Fruit fly (Drosophila melanogaster) whole organism, adult: ENCODE results near the gene CG4045.
A peak's percentile ranks its signal among the peaks of the same experiment; 100 is the strongest.

Experiments used
- CG11617 ChIP-seq: fragments of 200-800 bp; sonication (Bioruptor generic); optimal IDR thresholded peaks from 2 replicates; lab custom pipeline; 2017; ENCODE audit warnings: mild to moderate bottlenecking, missing biosample characterization, missing genetic modification reagents, missing genetic modification characterization
- CG12768 ChIP-seq: fragments of 200-800 bp; sonication (Bioruptor generic); optimal IDR thresholded peaks from 2 replicates; lab custom pipeline; 2017; ENCODE audit warnings: missing biosample characterization, missing genetic modification characterization, mild to moderate bottlenecking, moderate library complexity, missing genetic modification reagents
- CG14711 ChIP-seq: fragments of 200-800 bp; sonication (Bioruptor generic); optimal IDR thresholded peaks from 2 replicates; lab custom pipeline; 2018; ENCODE audit warnings: missing biosample characterization, mild to moderate bottlenecking, missing genetic modification characterization, moderate library complexity
- CG1620 ChIP-seq: fragments of 200-800 bp; sonication (Bioruptor generic); optimal IDR thresholded peaks from 2 replicates; lab custom pipeline; 2016; ENCODE audit warnings: missing biosample characterization, missing genetic modification characterization
- CG33017 ChIP-seq: fragments of 200-800 bp; sonication (Bioruptor generic); optimal IDR thresholded peaks from 2 replicates; lab custom pipeline; 2018; ENCODE audit warnings: missing biosample characterization, mild to moderate bottlenecking, missing genetic modification characterization, moderate library complexity
- CG5204 ChIP-seq: fragments of 200-800 bp; sonication (Bioruptor generic); optimal IDR thresholded peaks from 2 replicates; lab custom pipeline; 2016; ENCODE audit warnings: missing biosample characterization, missing genetic modification characterization
- CG7045 ChIP-seq: fragments of 200-800 bp; sonication (Bioruptor generic); optimal IDR thresholded peaks from 2 replicates; lab custom pipeline; 2017; ENCODE audit warnings: missing biosample characterization, mild to moderate bottlenecking, missing genetic modification characterization
- CG7101 ChIP-seq: fragments of 200-800 bp; sonication (Bioruptor generic); optimal IDR thresholded peaks from 2 replicates; lab custom pipeline; 2018; ENCODE audit warnings: missing biosample characterization, mild to moderate bottlenecking, missing genetic modification characterization, moderate library complexity
- Clk ChIP-seq: fragments of 200-800 bp; sonication (Bioruptor generic); optimal IDR thresholded peaks from 2 replicates; lab custom pipeline; 2017; ENCODE audit warnings: missing biosample characterization, missing genetic modification characterization
- Crg-1 ChIP-seq: fragments of 200-800 bp; sonication (Bioruptor generic); optimal IDR thresholded peaks from 2 replicates; lab custom pipeline; 2016; ENCODE audit warnings: missing biosample characterization, missing genetic modification characterization
- Hr96 ChIP-seq: fragments of 200-800 bp; sonication (Bioruptor generic); optimal IDR thresholded peaks from 2 replicates; lab custom pipeline; 2016; ENCODE audit warnings: missing biosample characterization, missing genetic modification characterization
- Mnt ChIP-seq: fragments of 200-800 bp; sonication (Bioruptor generic); optimal IDR thresholded peaks from 2 replicates; lab custom pipeline; 2016; ENCODE audit warnings: missing biosample characterization, mild to moderate bottlenecking, missing genetic modification characterization
- bab1 ChIP-seq: fragments of 200-800 bp; sonication (Bioruptor generic); optimal IDR thresholded peaks from 3 replicates; lab custom pipeline; 2019; ENCODE audit warnings: missing biosample characterization, mild to moderate bottlenecking, missing genetic modification characterization, moderate library complexity
- cic ChIP-seq: fragments of 200-800 bp; sonication (Bioruptor generic); optimal IDR thresholded peaks from 2 replicates; lab custom pipeline; 2017; ENCODE audit warnings: missing biosample characterization, mild to moderate bottlenecking, missing genetic modification characterization, moderate library complexity
- cnc ChIP-seq, 2 experiments: fragments of >200 bp; optimal IDR thresholded peaks; 2 replicates each; lab custom pipeline; 2017
- kay ChIP-seq: fragments of 200-800 bp; sonication (Bioruptor generic); peaks from one replicate; lab custom pipeline; 2016; ENCODE audit warnings: missing biosample characterization, missing genetic modification characterization, borderline replicate concordance
- ovo ChIP-seq: fragments of 200-800 bp; sonication (Bioruptor generic); optimal IDR thresholded peaks from 2 replicates; lab custom pipeline; 2016; ENCODE audit warnings: missing biosample characterization, missing genetic modification characterization
- pad ChIP-seq: fragments of 200-800 bp; sonication (Bioruptor generic); optimal IDR thresholded peaks from 3 replicates; lab custom pipeline; 2017; ENCODE audit warnings: missing biosample characterization, missing genetic modification characterization, mild to moderate bottlenecking, moderate library complexity, missing genetic modification reagents
- tj ChIP-seq: fragments of 200-800 bp; sonication (Bioruptor generic); optimal IDR thresholded peaks from 3 replicates; lab custom pipeline; 2017; ENCODE audit warnings: missing biosample characterization, mild to moderate bottlenecking, missing genetic modification characterization, moderate library complexity
- toe ChIP-seq: fragments of 200-800 bp; sonication (Bioruptor generic); optimal IDR thresholded peaks from 2 replicates; lab custom pipeline; 2016; ENCODE audit warnings: missing biosample characterization, missing genetic modification characterization

Gene CG4045

DNA sequence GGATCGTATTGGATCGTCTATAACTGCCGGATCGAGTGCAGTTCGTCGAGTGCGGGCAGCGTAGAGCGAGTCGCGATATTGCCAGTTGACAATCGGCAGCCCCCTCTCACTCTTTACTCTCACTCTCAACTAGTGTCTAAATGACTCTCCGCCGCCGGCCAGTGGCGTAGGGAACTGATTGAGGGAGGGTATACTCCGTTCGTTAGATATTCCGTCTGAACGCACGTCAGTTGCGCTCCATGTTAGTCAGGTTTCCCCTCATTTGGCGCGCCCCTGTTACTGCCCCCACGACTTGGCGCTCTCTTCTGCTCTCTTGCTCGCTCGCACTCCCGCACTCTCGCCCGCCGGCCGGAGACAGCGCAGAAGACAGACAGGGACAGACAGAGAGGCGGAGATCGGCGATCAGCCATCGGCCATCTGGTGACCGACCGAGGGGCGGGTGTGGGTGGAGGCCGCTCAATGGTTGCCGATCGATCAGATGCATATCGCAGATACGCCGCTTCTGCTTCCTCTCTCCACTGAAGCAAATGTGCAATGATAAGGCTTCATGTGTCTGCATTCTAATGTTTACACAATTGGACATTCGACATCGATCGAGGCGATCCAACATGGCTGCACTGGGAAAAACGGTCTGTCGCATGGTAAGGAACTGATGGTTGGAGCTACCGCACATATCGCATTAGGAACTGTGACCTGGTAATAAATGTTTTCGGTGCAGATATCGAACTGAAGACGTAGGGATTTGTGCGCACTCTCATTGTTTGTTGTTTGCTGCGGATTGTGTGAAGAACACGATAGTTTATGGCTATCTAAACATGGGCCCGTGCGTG lies 25.4 kb downstream of the CG4045 start, which contains the start of gene moody:
moody (minus strand) TSS at position 51 of the 830 bp plus-strand sequence.
- TF ChIP-seq CG7101 (tag; lab: Kevin White, UChicago) (peak; percentile 98), cic (peak; percentile 92), cnc (optimal IDR thresholded peaks at IDR 0.05; lab: Kevin White, UChicago) (no peak), CG5204 (GFP tag; lab: Kevin White, UChicago) (peak; percentile 96), Clk (GFP tag; lab: Kevin White, UChicago) (peak; percentile 94), tj (GFP tag; lab: Kevin White, UChicago) (peak; percentile 92), CG12768 (peak; percentile 97), Crg-1 (GFP tag; lab: Kevin White, UChicago) (peak; percentile 98), ovo (GFP tag; lab: Kevin White, UChicago) (peak; percentile 94), pad (peak; percentile 97), CG1620 (GFP tag; lab: Kevin White, UChicago) (peak; percentile 99), CG33017 (tag; lab: Kevin White, UChicago) (peak; percentile 95), bab1 (peak; percentile 99), CG7045 (peak; percentile 93), kay (GFP tag; lab: Kevin White, UChicago) (no peak), Hr96 (GFP tag; lab: Kevin White, UChicago) (peak; percentile 99), Mnt (GFP tag; lab: Kevin White, UChicago) (peak; percentile 96), toe (GFP tag; lab: Kevin White, UChicago) (peak; percentile 93), CG14711 (tag; lab: Kevin White, UChicago) (peak; percentile 93), CG11617 (GFP tag; lab: Kevin White, UChicago) (peak; percentile 97)

DNA sequence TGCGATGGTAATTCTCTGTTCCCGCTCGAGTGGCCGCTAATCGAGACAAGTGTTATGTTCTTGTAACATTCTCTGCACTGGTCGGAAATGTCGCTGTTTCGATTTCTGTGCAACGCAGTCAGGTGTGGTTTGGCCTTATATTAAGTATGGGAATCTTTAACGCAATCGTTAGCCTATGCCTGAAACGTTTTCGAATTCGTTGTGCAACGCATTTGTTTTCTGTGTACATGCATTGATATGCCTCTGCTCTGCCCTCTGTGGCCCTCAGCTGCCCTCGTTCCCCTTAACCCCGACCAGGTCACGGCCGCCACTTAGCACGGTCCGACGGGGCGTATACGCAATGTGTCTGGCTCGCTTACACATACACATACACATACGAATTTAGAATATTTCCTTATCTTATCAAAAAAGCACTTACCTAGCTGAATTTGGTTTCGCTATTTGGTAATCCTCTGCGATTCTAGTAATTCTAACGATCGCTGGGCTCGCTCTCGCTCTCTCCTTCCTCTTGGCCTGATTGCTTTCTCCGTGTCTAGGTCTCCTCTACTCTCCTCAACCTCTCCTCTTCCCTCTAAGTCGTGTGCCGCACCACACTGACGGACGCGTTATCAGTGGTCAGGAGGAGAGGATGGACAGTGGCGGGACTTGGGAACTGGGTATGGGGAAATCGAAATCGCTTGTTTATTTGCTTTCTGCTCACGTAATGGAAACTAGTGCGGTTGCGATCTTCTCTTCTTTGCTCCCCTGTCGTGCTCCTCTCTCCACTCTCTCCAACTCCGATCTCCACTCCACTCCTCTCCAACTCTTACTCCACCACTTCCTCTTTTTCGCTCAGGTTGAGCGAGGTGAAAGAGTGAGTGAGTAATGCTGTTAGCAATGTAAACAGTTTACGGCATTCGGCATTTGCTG lies 26.7 kb downstream of the CG4045 start:
- TF ChIP-seq cic (peak; percentile 53), CG1620 (GFP tag; lab: Kevin White, UChicago) (no peak), ovo (GFP tag; lab: Kevin White, UChicago) (no peak), CG33017 (tag; lab: Kevin White, UChicago) (no peak), toe (GFP tag; lab: Kevin White, UChicago) (no peak), Crg-1 (GFP tag; lab: Kevin White, UChicago) (no peak), bab1 (no peak), cnc (optimal IDR thresholded peaks at IDR 0.05; lab: Kevin White, UChicago) (no peak), pad (peak; percentile 19), CG7045 (no peak), Mnt (GFP tag; lab: Kevin White, UChicago) (peak; percentile 51), CG7101 (tag; lab: Kevin White, UChicago) (no peak), CG12768 (peak; percentile 27), CG5204 (GFP tag; lab: Kevin White, UChicago) (no peak), kay (GFP tag; lab: Kevin White, UChicago) (peak; percentile 70), tj (GFP tag; lab: Kevin White, UChicago) (no peak)

DNA sequence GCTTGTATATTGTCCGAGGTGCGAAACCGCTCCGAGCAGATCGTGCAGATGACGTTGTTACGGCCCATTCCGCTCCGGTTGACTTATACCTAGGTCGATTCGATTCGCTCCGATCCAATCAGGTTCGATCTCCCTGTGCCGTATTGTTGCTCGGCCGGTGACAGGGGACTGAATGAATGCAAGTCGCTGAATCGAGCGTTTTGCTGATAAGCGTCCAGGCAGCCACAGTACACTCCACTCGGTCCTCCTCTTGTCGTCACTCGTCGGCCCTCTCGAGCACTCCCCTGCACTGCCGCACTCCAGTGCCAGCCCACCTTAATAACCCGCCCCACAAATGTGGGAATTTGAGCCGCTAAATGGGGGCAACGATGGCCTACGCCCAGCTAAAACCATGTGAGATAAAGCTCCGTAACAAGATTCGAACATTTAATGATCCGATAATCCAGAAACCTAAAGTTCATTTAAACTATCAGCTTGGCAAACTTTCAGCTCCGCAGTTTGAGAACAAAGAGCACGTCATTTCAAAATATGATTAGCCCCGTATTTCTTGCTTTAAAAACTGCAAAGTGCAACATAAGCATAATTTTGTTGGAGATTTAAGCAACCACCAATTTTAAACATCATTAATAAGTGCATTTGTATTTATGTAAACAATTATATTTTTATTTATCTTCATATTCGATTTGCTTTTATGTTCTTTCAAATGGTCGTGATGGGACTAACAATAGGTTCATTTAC lies 31.9 kb downstream of the CG4045 start, which contains the start of gene CG4325:
CG4325 (minus strand) TSS at position 159 of the 738 bp plus-strand sequence.
- TF ChIP-seq pad, result peak; percentile 7
- no peak for TF ChIP-seq CG11617 (GFP tag; lab: Kevin White, UChicago)
- TF ChIP-seq cic, result peak; percentile 76
- no peak for TF ChIP-seq ovo (GFP tag; lab: Kevin White, UChicago)
- TF ChIP-seq kay (GFP tag; lab: Kevin White, UChicago), result no peak
- peak; percentile 91 for TF ChIP-seq tj (GFP tag; lab: Kevin White, UChicago)
- no peak for TF ChIP-seq cnc (optimal IDR thresholded peaks at IDR 0.05; lab: Kevin White, UChicago)
- no peak for TF ChIP-seq CG33017 (tag; lab: Kevin White, UChicago)
- TF ChIP-seq Mnt (GFP tag; lab: Kevin White, UChicago), result peak; percentile 19
- no peak for TF ChIP-seq CG1620 (GFP tag; lab: Kevin White, UChicago)
- no peak for TF ChIP-seq CG5204 (GFP tag; lab: Kevin White, UChicago)
- TF ChIP-seq Crg-1 (GFP tag; lab: Kevin White, UChicago), result no peak
- TF ChIP-seq Hr96 (GFP tag; lab: Kevin White, UChicago), result no peak
- TF ChIP-seq Clk (GFP tag; lab: Kevin White, UChicago), result no peak
- no peak for TF ChIP-seq CG7045

DNA sequence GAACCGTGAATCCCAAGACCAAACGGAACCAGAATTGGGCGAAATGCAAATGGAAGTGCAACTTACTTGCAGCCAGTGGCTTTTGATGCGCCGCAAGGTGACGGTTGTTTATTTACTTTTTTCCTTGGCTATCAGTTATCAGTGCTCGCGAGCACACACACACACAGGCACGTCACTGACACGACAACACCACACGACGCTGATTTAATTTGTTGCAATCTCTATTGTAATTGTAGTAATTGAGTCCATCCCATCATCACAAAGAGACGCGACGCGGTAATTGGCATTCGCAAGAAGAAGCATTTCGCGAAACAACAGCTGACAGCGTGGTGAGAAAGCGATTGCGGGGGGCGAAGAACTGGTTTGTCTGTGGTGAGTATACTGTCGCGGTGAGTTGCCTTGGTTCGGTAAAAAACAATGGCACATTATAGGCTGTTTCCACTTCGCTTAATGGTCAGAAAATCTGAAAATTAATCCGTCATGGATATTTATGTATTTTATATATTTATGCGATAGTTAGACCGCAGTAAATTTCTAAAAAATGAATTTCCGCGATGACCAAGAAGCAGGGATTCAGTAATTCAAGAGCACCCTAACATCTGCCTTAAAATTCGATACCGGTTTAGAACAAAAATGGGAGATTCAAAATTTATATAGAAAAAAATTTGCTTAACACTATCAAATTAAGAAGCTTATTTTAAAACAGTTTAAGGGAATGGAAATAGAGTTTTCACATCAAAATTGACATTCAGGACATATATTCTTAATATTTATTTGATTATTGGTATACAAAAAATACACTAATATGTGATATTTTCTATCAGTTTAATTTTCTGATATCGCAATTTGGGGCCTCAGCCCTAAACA lies 33.5 kb downstream of the CG4045 start, which contains the start of the genes Actn and usp:
Actn (minus strand) TSS at position 331 of the 867 bp plus-strand sequence.
usp (minus strand) TSS at position 331 of the 867 bp plus-strand sequence.
- TF ChIP-seq tj (GFP tag; lab: Kevin White, UChicago), result no peak
- peak; percentile 25 for TF ChIP-seq pad
- TF ChIP-seq toe (GFP tag; lab: Kevin White, UChicago), result peak; percentile 27
- TF ChIP-seq kay (GFP tag; lab: Kevin White, UChicago), result no peak
- TF ChIP-seq CG5204 (GFP tag; lab: Kevin White, UChicago), result no peak
- TF ChIP-seq bab1, result no peak
- TF ChIP-seq cnc (optimal IDR thresholded peaks at IDR 0.05; lab: Kevin White, UChicago), result no peak
- TF ChIP-seq CG7045, result no peak
- peak; percentile 16 for TF ChIP-seq Crg-1 (GFP tag; lab: Kevin White, UChicago)
- peak; percentile 46 for TF ChIP-seq Mnt (GFP tag; lab: Kevin White, UChicago)
- peak; percentile 5 for TF ChIP-seq CG1620 (GFP tag; lab: Kevin White, UChicago)
- TF ChIP-seq CG14711 (tag; lab: Kevin White, UChicago), result peak; percentile 53
- peak; percentile 10 for TF ChIP-seq Hr96 (GFP tag; lab: Kevin White, UChicago)
- TF ChIP-seq CG11617 (GFP tag; lab: Kevin White, UChicago), result no peak
- peak; percentile 49 for TF ChIP-seq ovo (GFP tag; lab: Kevin White, UChicago)
- no peak for TF ChIP-seq Clk (GFP tag; lab: Kevin White, UChicago)
- peak; percentile 63 for TF ChIP-seq cic
- TF ChIP-seq CG33017 (tag; lab: Kevin White, UChicago), result peak; percentile 1
- no peak for TF ChIP-seq CG12768
- TF ChIP-seq CG7101 (tag; lab: Kevin White, UChicago), result no peak
